Worm (Caenorhabditis elegans): ENCODE data around the gene pxf-1.

The pxf-1 gene

ce11 chrIV:10153479-10153878, 20.7 kb downstream of the pxf-1 start:
- TF ChIP-seq dve-1 (tag; optimal IDR thresholded peaks at IDR 0.05) (no peak), fkh-6 (tag; optimal IDR thresholded peaks at IDR 0.05) (no peak), fax-1 (tag; optimal IDR thresholded peaks at IDR 0.05) (no peak), C38D4.7 (GFP tag; optimal IDR thresholded peaks at IDR 0.05) (no peak), sox-2 (GFP tag; IDR thresholded peaks at IDR 0.05) (no peak)

ce11 chrIV:10151439-10151997, 22.6 kb downstream of the pxf-1 start, which contains the start of gene copg-1:
TSS of gene copg-1 (plus strand) at chrIV:10151947.
- peak; percentile 28 for TF ChIP-seq nfya-1 (tag; optimal IDR thresholded peaks at IDR 0.05)
- no peak for TF ChIP-seq elt-4 (tag; optimal IDR thresholded peaks at IDR 0.05)
- TF ChIP-seq unc-42 (tag; optimal IDR thresholded peaks at IDR 0.05): peak; percentile 84
- no peak for TF ChIP-seq pag-3 (tag; optimal IDR thresholded peaks at IDR 0.05; ENCODE audit: borderline replicate concordance)
- no peak for TF ChIP-seq fkh-10 (GFP tag; optimal IDR thresholded peaks at IDR 0.05)
- TF ChIP-seq ceh-30 (tag; optimal IDR thresholded peaks at IDR 0.05): no peak
- no peak for TF ChIP-seq dmd-4 (tag; optimal IDR thresholded peaks at IDR 0.05; ENCODE audit: borderline replicate concordance)
- no peak for TF ChIP-seq ttx-3 (tag; optimal IDR thresholded peaks at IDR 0.05)
- TF ChIP-seq ets-4 (tag; optimal IDR thresholded peaks at IDR 0.05): no peak
- no peak for TF ChIP-seq ref-2 (tag; optimal IDR thresholded peaks at IDR 0.05)
- no peak for TF ChIP-seq gmeb-2 (tag; optimal IDR thresholded peaks at IDR 0.05)
- no peak for TF ChIP-seq sdc-2 (tag; optimal IDR thresholded peaks at IDR 0.05)
- TF ChIP-seq nhr-232 (tag; optimal IDR thresholded peaks at IDR 0.05): no peak
- TF ChIP-seq C38D4.7 (GFP tag; optimal IDR thresholded peaks at IDR 0.05): no peak
- no peak for TF ChIP-seq che-1 (tag; optimal IDR thresholded peaks at IDR 0.05)
- no peak for TF ChIP-seq lim-6 (tag; optimal IDR thresholded peaks at IDR 0.05)

DNA sequence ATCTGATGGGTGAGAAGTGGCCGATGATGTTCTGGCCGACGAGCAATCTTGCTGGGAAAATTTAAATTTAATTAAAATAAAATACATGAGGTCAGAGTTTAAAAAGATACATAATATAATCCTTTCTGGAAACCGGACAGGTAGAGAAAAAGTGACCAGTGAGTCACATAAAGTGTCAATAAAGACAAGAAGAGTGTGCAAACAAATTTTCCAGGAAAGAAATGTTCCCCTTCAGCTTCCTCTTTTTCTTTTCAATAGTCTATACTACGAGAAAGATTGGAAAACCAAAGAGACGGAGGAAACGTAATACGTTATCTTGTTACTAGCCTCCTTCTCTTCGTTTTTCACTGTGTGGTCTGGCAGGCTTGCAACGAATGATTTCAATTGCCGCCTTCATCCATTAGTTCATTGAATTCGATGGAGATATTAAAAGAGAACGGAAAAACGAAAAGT, 23.6 kb downstream of the pxf-1 start, which contains the start of gene tsp-12:
tsp-12 (minus strand) TSS at position 51 of the 453 bp plus-strand sequence.
- TF ChIP-seq unc-42 (tag; optimal IDR thresholded peaks at IDR 0.05): peak; percentile 29
- TF ChIP-seq ceh-34 (tag; optimal IDR thresholded peaks at IDR 0.05): peak; percentile 15
- no peak for TF ChIP-seq sox-4 (tag; optimal IDR thresholded peaks at IDR 0.05)

DNA sequence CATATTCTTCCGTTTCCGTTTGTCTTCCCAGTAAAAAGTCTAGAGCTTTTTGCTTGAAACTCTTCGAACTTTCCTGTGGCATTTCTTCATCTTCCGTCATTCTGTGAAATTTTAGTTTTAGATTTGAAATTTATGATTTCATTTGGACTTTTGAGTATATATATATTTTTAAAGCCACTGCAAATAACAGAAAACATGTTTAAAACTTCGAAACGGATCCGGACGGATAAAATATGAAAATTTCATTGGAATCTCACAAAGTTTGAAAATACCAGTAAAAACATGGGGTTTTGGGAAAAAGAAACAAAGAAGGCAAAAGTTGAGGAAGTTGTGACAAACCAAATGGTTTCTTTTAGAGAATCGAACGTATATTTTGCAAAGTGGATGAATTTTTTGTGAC, 25.2 kb downstream of the pxf-1 start, which contains the start of gene pigs-1:
pigs-1 (minus strand) TSS at position 101 of the 400 bp plus-strand sequence.
- TF ChIP-seq odd-2 (tag; optimal IDR thresholded peaks at IDR 0.05) (no peak), pat-9 (tag; optimal IDR thresholded peaks at IDR 0.05) (no peak), tbx-2 (tag; optimal IDR thresholded peaks at IDR 0.05) (no peak), ceh-19 (GFP tag; optimal IDR thresholded peaks at IDR 0.05) (no peak), sdc-2 (tag; optimal IDR thresholded peaks at IDR 0.05) (no peak), pha-2 (tag; optimal IDR thresholded peaks at IDR 0.05) (no peak), pha-4 (tag; optimal IDR thresholded peaks at IDR 0.05) (no peak), ceh-45 (GFP tag; IDR thresholded peaks at IDR 0.05) (no peak), elt-4 (tag; optimal IDR thresholded peaks at IDR 0.05) (no peak), unc-3 (GFP tag; conservative IDR thresholded peaks at IDR 0.05) (no peak), unc-3 (tag; optimal IDR thresholded peaks at IDR 0.05) (no peak), pros-1 (tag; optimal IDR thresholded peaks at IDR 0.05) (no peak), elt-2 (tag; optimal IDR thresholded peaks at IDR 0.05) (no peak), sox-4 (tag; optimal IDR thresholded peaks at IDR 0.05) (no peak), ceh-24 (tag; optimal IDR thresholded peaks at IDR 0.05) (no peak), fkh-10 (GFP tag; optimal IDR thresholded peaks at IDR 0.05) (no peak), npax-4 (tag; optimal IDR thresholded peaks at IDR 0.05) (no peak), ttx-3 (tag; optimal IDR thresholded peaks at IDR 0.05) (no peak)
